Fruit fly (Drosophila melanogaster) whole organism: ENCODE measurements around the gene CG7966.

Source experiments
- CG8478 ChIP-seq: fragments of >200 bp; optimal IDR thresholded peaks from 2 replicates; lab custom pipeline; 2018; ENCODE audit warnings: inconsistent platforms
- Dll ChIP-seq: fragments of >200 bp; optimal IDR thresholded peaks from 2 replicates; lab custom pipeline; 2017
- EcR ChIP-seq, 2 experiments: fragments of >200 bp; optimal IDR thresholded peaks; 2 replicates each; lab custom pipeline; 2017; ENCODE audit warnings: missing biosample characterization in 2 of 2, missing genetic modification characterization in 2 of 2, missing genetic modification reagents in 2 of 2
- pan ChIP-seq: fragments of >200 bp; optimal IDR thresholded peaks from 2 replicates; lab custom pipeline; 2017
- psq ChIP-seq: fragments of >200 bp; optimal IDR thresholded peaks from 2 replicates; lab custom pipeline; 2017
- usp ChIP-seq: fragments of >200 bp; optimal IDR thresholded peaks from 2 replicates; lab custom pipeline; 2017; ENCODE audit warnings: missing biosample characterization, missing genetic modification characterization, mixed read lengths

The CG7966 gene

DNA sequence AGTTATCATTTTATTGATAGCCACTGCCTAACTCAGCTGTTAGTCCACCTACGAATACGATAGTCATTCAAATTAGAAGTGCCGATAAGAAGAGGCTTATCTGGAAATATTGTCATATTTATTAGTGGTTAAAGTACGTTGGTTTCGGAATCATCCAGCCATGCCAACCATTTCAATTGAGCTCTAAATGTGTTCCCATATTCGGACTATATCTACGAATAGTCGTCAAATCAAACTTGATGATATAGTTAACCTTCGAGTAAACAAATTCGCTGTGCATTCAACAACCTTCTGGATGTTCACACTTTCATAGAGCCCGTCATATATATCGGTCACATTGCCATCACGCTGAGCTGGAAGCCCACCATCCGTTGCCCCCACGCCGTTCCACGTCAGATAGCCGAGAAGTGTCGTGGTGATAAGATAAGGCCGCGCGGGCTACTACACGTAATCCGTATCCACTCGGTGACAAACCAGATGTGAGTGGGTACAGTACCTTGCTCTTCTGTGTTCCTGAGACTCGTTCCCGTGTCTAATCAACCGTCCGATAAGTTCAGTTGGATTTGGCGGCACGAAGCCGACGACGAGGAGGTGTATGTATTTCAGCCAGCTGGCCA, 32.9 kb downstream of the CG7966 start:
- TF ChIP-seq EcR (GFP tag; optimal IDR thresholded peaks at IDR 0.05; lab: Kevin White, UChicago): no peak
- no peak for TF ChIP-seq psq (lab: Kevin White, UChicago)
- TF ChIP-seq pan: no peak
- TF ChIP-seq Dll: no peak
- no peak for TF ChIP-seq usp (GFP tag; lab: Kevin White, UChicago)
- TF ChIP-seq CG8478 (lab: Kevin White, UChicago): no peak

DNA sequence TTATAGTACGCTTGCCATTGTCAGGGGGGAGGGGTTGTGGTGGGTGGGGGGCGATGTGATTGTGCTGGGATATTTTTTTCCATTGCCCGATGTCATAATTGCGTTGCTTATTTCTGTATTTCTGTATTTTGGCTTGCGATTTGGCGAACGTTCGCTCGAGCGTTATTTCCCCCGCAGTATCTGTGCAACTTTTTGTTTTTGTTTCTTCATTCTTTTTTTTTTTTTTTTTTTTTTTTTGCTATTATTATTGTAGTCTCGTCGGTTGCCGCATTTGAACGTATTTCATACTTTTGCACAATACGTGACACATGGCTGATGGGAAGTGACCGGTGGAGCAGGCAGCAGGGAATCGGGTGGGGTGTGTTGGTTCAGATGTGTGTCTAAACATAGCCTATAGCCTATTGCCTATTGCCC, 33.6 kb downstream of the CG7966 start:
- no peak for TF ChIP-seq Dll
- no peak for TF ChIP-seq CG8478 (lab: Kevin White, UChicago)
- no peak for TF ChIP-seq usp (GFP tag; lab: Kevin White, UChicago)
- TF ChIP-seq pan: no peak

DNA sequence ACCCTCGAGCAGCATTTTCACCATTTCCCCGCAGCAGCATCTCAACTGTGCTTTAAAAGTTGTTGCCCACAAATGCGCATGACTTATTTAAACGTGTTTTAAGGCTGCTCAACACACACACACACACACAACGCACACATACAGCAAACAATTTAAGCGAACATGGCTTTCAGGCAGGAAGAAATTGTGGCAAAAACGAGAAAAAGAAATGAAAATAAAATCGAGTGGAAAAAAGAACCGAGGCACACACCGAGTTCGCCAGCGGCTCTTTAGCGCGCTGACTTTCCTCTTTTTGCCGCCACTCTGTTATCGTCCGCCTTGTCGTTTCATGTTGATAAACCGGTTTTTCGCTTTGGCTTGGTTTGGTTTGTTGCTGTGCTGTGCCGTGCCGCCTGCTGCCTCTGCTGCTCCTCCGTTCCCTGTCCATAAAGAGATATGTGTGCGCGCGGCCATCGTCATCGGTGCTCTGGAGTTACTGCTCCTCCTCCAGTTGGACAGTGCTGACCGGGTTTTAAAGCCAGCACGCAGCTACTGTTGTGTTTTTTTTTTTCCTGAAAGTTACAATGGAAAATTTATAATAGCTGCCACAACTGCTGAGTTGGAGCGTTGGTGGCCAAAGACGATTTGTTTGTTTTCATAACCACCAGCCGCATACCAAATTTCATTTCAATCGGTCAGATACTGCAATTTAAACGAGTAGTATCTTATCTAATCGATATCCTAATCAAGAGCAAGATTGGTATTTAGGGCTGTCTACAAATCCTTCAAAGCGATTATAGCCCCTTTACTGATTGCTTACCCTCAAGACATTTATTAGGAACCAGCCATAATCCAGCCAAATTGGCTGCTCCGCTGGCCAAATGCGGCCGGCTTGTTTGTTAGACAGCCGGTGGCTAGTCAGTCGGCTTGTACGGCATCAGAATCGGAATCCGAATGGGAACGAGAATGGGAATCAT, 35.2 kb downstream of the CG7966 start:
- no peak for TF ChIP-seq psq (lab: Kevin White, UChicago)
- no peak for TF ChIP-seq usp (GFP tag; lab: Kevin White, UChicago)
- TF ChIP-seq Dll: no peak
- no peak for TF ChIP-seq EcR (GFP tag; optimal IDR thresholded peaks at IDR 0.05; lab: Kevin White, UChicago)

DNA sequence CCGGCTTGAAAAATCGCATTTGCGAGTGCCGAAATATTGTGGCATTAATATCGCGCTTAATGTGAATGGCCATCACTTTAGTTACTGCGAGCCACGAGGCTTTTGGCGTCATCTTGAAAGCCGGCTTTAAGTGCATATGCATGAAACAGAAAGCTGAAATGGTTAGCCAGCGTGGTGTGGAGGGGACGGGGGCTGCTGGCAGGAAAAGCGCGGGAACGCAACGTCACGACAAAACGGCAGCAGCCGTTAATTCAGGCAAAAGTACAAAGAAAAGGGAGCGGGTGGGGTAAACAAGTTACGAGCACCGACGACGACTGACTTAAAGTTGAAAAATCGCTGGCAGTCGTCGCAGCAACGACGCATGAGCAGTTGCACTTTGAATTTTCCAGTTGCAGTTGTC, 35.9 kb downstream of the CG7966 start:
- no peak for TF ChIP-seq pan
- TF ChIP-seq EcR (GFP tag; optimal IDR thresholded peaks at IDR 0.05; lab: Kevin White, UChicago): no peak
- TF ChIP-seq usp (GFP tag; lab: Kevin White, UChicago): no peak
- TF ChIP-seq CG8478 (lab: Kevin White, UChicago): no peak
- no peak for TF ChIP-seq Dll
- TF ChIP-seq psq (lab: Kevin White, UChicago): no peak

DNA sequence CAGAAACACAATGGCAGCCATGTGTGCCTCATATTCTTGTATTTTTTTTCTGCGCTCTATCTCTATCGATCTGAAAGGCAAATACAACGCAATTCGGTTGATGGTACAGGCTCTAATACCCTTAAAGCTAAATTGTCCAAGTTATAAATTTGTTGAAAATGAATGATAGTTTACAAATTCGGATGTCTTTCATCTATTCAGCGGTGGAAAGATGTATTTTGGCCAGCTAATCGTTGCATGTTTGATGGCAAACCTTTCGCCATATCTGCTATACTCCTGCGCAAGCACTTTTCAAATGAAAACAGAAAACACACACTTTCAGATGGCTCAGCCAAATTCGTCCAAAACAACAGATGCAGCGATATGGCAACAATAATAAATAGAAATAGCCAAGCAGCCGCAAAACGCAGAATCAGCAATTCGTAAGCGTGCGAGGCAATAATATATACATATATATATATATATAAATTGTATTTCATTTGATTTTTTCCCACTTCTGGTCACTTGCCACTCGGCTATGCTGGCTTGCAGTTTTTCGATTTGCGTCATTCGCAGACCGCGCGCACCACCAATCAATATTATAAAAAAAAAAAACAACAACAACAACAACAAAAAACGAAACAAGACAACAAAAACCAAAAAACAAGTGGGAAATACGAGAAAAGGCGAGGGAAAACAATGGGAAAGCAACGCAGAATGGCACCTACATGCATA, 36.9 kb downstream of the CG7966 start:
- no peak for TF ChIP-seq Dll
- no peak for TF ChIP-seq psq (lab: Kevin White, UChicago)
- no peak for TF ChIP-seq EcR (GFP tag; optimal IDR thresholded peaks at IDR 0.05; lab: Kevin White, UChicago)
- TF ChIP-seq usp (GFP tag; lab: Kevin White, UChicago): no peak
- no peak for TF ChIP-seq CG8478 (lab: Kevin White, UChicago)
- no peak for TF ChIP-seq pan

DNA sequence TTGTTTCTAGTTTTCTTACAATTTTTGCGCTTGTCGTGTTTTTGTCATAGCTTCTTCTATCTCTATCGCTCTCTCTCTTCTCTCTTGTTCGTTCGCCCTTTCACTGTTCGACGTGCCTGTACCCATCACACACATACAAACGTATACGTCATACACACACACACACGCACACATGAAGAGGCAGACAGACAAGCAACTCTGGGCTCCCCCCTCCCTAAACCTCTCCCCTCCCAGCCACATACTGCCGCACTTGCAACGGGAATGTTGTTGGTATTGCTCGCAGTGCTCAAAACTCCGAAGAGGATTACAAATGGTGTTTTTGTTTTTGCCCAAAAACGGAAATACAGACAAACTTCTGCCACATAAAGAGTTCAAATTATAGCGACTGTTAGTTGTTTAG, 38.3 kb downstream of the CG7966 start:
- TF ChIP-seq Dll (no peak), usp (GFP tag; lab: Kevin White, UChicago) (no peak), CG8478 (lab: Kevin White, UChicago) (no peak), psq (lab: Kevin White, UChicago) (no peak), EcR (GFP tag; optimal IDR thresholded peaks at IDR 0.05; lab: Kevin White, UChicago) (no peak), pan (no peak)

DNA sequence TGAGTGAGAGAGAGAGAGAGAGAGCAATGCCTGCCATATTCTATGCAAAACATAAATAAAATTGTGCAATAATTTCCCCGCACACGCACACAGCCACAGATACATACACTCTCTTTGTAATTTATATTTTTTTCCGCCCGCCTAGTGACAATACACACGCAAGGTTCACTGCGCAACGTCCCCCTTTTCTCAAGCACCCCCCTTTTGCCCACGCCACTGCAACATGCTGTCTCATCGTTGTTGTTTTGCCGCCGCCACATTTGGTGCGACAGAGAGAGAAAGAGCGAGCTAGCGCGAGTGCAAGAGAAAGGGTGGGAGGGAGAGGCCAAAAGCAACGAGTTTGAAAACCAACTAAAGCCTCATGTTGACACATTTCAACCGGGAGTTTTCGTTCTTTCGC, 38.9 kb downstream of the CG7966 start:
- TF ChIP-seq EcR (GFP tag; optimal IDR thresholded peaks at IDR 0.05; lab: Kevin White, UChicago): peak in 1 of 2 experiments; percentile 3
- peak; percentile 85 for TF ChIP-seq CG8478 (lab: Kevin White, UChicago)
- TF ChIP-seq Dll: peak; percentile 29
- TF ChIP-seq usp (GFP tag; lab: Kevin White, UChicago): no peak
- no peak for TF ChIP-seq psq (lab: Kevin White, UChicago)
- TF ChIP-seq pan: no peak

DNA sequence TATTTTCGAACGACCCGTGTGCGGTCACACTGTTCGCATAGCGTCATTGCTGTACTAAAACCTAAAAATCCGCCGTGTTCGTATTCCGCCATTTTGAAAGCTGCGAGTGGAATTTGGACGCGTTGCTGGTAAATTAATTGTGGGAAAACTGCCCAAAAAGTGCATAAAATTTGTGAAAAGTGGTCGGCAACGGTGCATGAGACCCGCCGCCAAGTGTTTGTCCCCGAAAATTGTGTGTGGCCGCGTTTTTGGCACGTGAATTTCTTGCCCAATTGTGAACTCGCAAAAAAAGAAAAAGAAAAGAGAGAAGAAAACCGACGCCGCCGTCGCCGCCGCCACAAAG, 39.7 kb downstream of the CG7966 start, which contains the start of gene CtBP:
Gene CtBP, plus strand, starts transcription at position 29 of the 343 bp plus-strand sequence.
- TF ChIP-seq psq (lab: Kevin White, UChicago): no peak
- TF ChIP-seq Dll: no peak
- TF ChIP-seq EcR (GFP tag; optimal IDR thresholded peaks at IDR 0.05; lab: Kevin White, UChicago): no peak
- no peak for TF ChIP-seq pan
- no peak for TF ChIP-seq usp (GFP tag; lab: Kevin White, UChicago)
- TF ChIP-seq CG8478 (lab: Kevin White, UChicago): no peak

DNA sequence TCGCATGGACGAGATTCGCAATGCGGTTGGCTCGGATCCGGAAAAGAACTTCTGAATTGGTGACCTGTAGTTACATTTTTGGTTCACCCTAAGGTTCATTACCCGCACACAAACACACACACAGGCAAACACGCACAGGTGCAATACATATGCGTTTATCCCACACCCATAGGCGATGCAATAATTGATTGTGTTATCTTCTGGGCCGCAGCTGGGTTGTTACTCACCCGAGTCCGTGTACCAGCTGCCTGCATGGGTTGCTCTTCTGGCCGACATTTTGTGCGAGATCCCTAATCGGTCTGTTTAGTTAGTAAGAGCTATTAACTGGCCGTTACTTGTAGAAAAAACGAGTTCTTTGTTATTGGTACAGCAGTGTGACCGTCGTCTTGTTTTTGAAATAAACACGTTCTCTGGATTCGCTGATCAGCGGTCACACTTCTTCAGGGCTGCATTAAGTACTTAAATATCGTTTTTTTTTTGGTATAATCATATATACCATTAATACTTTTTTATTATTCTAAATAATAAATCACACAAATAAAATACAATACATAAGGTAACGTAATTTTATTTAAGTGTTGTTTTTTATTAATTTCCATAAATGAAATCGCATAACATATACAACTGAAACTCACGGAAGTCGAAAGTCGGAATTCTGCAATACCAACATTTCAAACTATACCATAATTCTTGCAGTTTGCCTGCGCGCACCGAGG, 40.2 kb downstream of the CG7966 start, which contains the start of gene CG8031:
Gene CG8031, minus strand, starts transcription at position 406 of the 716 bp plus-strand sequence.
- TF ChIP-seq EcR (GFP tag; optimal IDR thresholded peaks at IDR 0.05; lab: Kevin White, UChicago) (peak in 1 of 2 experiments; percentile 71), CG8478 (lab: Kevin White, UChicago) (no peak), Dll (peak; percentile 51), pan (no peak)

DNA sequence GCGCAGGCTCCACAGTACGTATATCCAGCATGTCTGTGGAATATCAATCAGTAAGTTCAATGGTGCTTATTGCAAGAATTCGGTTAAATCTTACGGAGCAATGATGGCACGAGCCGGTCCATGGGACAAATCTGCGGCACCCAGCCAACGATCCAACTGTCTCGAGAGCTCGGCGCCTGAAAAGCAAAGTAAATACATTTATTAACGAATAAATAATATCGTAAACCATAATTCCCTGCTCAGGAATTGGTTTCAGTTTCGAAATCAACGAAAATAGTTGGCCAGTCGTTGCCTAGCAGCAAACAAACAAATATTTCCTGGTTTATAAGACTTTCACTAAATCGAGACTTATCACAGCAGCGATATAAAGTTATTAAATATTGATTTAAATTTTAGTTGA, 41.7 kb downstream of the CG7966 start, which contains the start of gene CG11656:
Gene CG11656, plus strand, starts transcription at position 301 of the 400 bp plus-strand sequence.
- no peak for TF ChIP-seq CG8478 (lab: Kevin White, UChicago)
- no peak for TF ChIP-seq psq (lab: Kevin White, UChicago)
- TF ChIP-seq EcR (GFP tag; optimal IDR thresholded peaks at IDR 0.05; lab: Kevin White, UChicago): no peak
- TF ChIP-seq pan: no peak
- TF ChIP-seq Dll: no peak
- TF ChIP-seq usp (GFP tag; lab: Kevin White, UChicago): no peak
